Fruit fly (Drosophila melanogaster) whole organism, adult: ENCODE measurements around the gene CG32085.

Source experiments
- CG1620 ChIP-seq: fragments of 200-800 bp; sonication (Bioruptor generic); optimal IDR thresholded peaks from 2 replicates; lab custom pipeline; 2016; ENCODE audit warnings: missing biosample characterization, missing genetic modification characterization
- CG5204 ChIP-seq: fragments of 200-800 bp; sonication (Bioruptor generic); optimal IDR thresholded peaks from 2 replicates; lab custom pipeline; 2016; ENCODE audit warnings: missing biosample characterization, missing genetic modification characterization
- CG7045 ChIP-seq: fragments of 200-800 bp; sonication (Bioruptor generic); optimal IDR thresholded peaks from 2 replicates; lab custom pipeline; 2017; ENCODE audit warnings: missing biosample characterization, mild to moderate bottlenecking, missing genetic modification characterization
- Clk ChIP-seq: fragments of 200-800 bp; sonication (Bioruptor generic); optimal IDR thresholded peaks from 2 replicates; lab custom pipeline; 2017; ENCODE audit warnings: missing biosample characterization, missing genetic modification characterization
- cnc ChIP-seq, 2 experiments: fragments of >200 bp; optimal IDR thresholded peaks; 2 replicates each; lab custom pipeline; 2017
- kay ChIP-seq: fragments of 200-800 bp; sonication (Bioruptor generic); peaks from one replicate; lab custom pipeline; 2016; ENCODE audit warnings: missing biosample characterization, missing genetic modification characterization, borderline replicate concordance
- tj ChIP-seq: fragments of 200-800 bp; sonication (Bioruptor generic); optimal IDR thresholded peaks from 3 replicates; lab custom pipeline; 2017; ENCODE audit warnings: missing biosample characterization, mild to moderate bottlenecking, missing genetic modification characterization, moderate library complexity
- toe ChIP-seq: fragments of 200-800 bp; sonication (Bioruptor generic); optimal IDR thresholded peaks from 2 replicates; lab custom pipeline; 2016; ENCODE audit warnings: missing biosample characterization, missing genetic modification characterization

dm6 chr3L:11625634-11626175, 54.4 kb downstream of the CG32085 start, which contains the start of gene CG6083:
- TF ChIP-seq CG1620 (GFP tag; lab: Kevin White, UChicago) (no peak), tj (GFP tag; lab: Kevin White, UChicago) (no peak), kay (GFP tag; lab: Kevin White, UChicago) (peak; percentile 67), CG5204 (no peak), Clk (GFP tag; lab: Kevin White, UChicago) (no peak), toe (GFP tag; lab: Kevin White, UChicago) (no peak), cnc (optimal IDR thresholded peaks at IDR 0.05; lab: Kevin White, UChicago) (no peak), CG7045 (GFP tag; lab: Kevin White, UChicago) (no peak)
